Worm (Caenorhabditis elegans) whole organism, L4 larva: ENCODE measurements around the gene col-172.

Experiments
- F26F4.8 ChIP-seq: fragments of 200-800 bp; sonication (Bioruptor generic); conservative IDR thresholded peaks from 2 replicates; pipeline ENCODE4 v1.3.6; 2022; ENCODE audit warnings: missing genetic modification characterization, missing compliant biosample characterization
- F37D6.2 ChIP-seq: sonication (generic microtip); optimal IDR thresholded peaks from 2 replicates; lab custom pipeline; 2016; ENCODE audit warnings: mild to moderate bottlenecking, missing genetic modification characterization, missing compliant biosample characterization
- Y5F2A.4 ChIP-seq: fragments of 200-800 bp; sonication (Bioruptor generic); optimal IDR thresholded peaks from 2 replicates; lab custom pipeline; 2018; ENCODE audit warnings: mild to moderate bottlenecking, missing genetic modification characterization, missing compliant biosample characterization
- ZK337.2 ChIP-seq: fragments of 200-800 bp; sonication (Bioruptor generic); IDR thresholded peaks from 2 replicates; pipeline ENCODE4 v1.3.6; 2022; ENCODE audit warnings: missing genetic modification reagents, missing genetic modification characterization, missing compliant biosample characterization
- ceh-28 ChIP-seq: fragments of 150-350 bp; optimal IDR thresholded peaks from 2 replicates; lab custom pipeline; 2014; ENCODE audit warnings: missing biosample characterization, missing genetic modification reagents, missing genetic modification characterization
- daf-16 ChIP-seq, 3 experiments: sonication (generic microtip); optimal IDR thresholded peaks; 2 replicates each; lab custom pipeline; 2016 to 2017; ENCODE audit warnings: missing genetic modification characterization in 3 of 3, missing genetic modification reagents in 3 of 3, mild to moderate bottlenecking in 2 of 3, missing compliant biosample characterization in 2 of 3, missing biosample characterization in 1 of 3, moderate library complexity in 1 of 3
- daf-19 ChIP-seq: fragments of 200-800 bp; sonication (Bioruptor generic); conservative IDR thresholded peaks from 2 replicates; pipeline ENCODE4 v1.3.6; 2022; ENCODE audit warnings: missing genetic modification characterization, missing compliant biosample characterization
- daf-8 ChIP-seq: fragments of 200-800 bp; sonication (Bioruptor generic); IDR thresholded peaks from 2 replicates; pipeline ENCODE4 v1.3.6; 2022; ENCODE audit warnings: missing genetic modification characterization, missing compliant biosample characterization
- dmd-6 ChIP-seq: fragments of 200-800 bp; sonication (Bioruptor generic); IDR thresholded peaks from 2 replicates; pipeline ENCODE4 v1.3.6; 2022; ENCODE audit warnings: missing genetic modification reagents, missing genetic modification characterization, missing compliant biosample characterization
- dmd-8 ChIP-seq: fragments of 200-800 bp; sonication (Bioruptor generic); IDR thresholded peaks from 2 replicates; pipeline ENCODE4 v1.3.6; 2022; ENCODE audit warnings: missing genetic modification characterization, missing compliant biosample characterization
- dve-1 ChIP-seq: sonication (generic microtip); optimal IDR thresholded peaks from 2 replicates; lab custom pipeline; 2017; ENCODE audit warnings: antibody characterized with exemption, mild to moderate bottlenecking, missing genetic modification characterization, missing compliant biosample characterization; ENCODE audit not compliant: insufficient read depth
- fos-1 ChIP-seq: fragments of 150-350 bp; optimal IDR thresholded peaks from 2 replicates; lab custom pipeline; 2014; ENCODE audit warnings: missing biosample characterization, missing genetic modification characterization
- gei-8 ChIP-seq: fragments of 200-800 bp; sonication (Bioruptor generic); optimal IDR thresholded peaks from 2 replicates; lab custom pipeline; 2018; ENCODE audit warnings: mild to moderate bottlenecking, missing genetic modification characterization, missing compliant biosample characterization
- hlh-11 ChIP-seq: fragments of 200-800 bp; sonication (Bioruptor generic); optimal IDR thresholded peaks from 2 replicates; lab custom pipeline; 2018; ENCODE audit warnings: mild to moderate bottlenecking, missing genetic modification characterization, missing compliant biosample characterization
- jun-1 ChIP-seq: fragments of 150-350 bp; optimal IDR thresholded peaks from 2 replicates; lab custom pipeline; 2014; ENCODE audit warnings: missing biosample characterization, missing genetic modification reagents, missing genetic modification characterization
- lir-3 ChIP-seq: sonication (generic microtip); optimal IDR thresholded peaks from 2 replicates; lab custom pipeline; 2016; ENCODE audit warnings: mild to moderate bottlenecking, missing genetic modification characterization, missing compliant biosample characterization
- madf-5 ChIP-seq, 2 experiments: fragments of 200-800 bp; sonication (Bioruptor generic); IDR thresholded peaks; 2 replicates each; pipeline ENCODE4 v1.3.6; 2022; ENCODE audit warnings: missing compliant biosample characterization in 2 of 2, missing genetic modification characterization in 2 of 2
- mdt-29 ChIP-seq: fragments of 200-800 bp; sonication (Bioruptor generic); IDR thresholded peaks from 2 replicates; pipeline ENCODE4 v1.3.6; 2022; ENCODE audit warnings: missing genetic modification reagents, missing genetic modification characterization, missing compliant biosample characterization
- nhr-10 ChIP-seq: fragments of 150-350 bp; optimal IDR thresholded peaks from 2 replicates; lab custom pipeline; 2014; ENCODE audit warnings: missing biosample characterization, missing genetic modification characterization
- nhr-102 ChIP-seq: sonication (generic microtip); optimal IDR thresholded peaks from 2 replicates; lab custom pipeline; 2016; ENCODE audit warnings: mild to moderate bottlenecking, missing genetic modification characterization, moderate library complexity, missing compliant biosample characterization
- nhr-111 ChIP-seq: fragments of 200-800 bp; sonication (Bioruptor generic); optimal IDR thresholded peaks from 2 replicates; lab custom pipeline; 2018; ENCODE audit warnings: mild to moderate bottlenecking, missing genetic modification characterization, missing compliant biosample characterization
- nhr-28 ChIP-seq: fragments of 150-350 bp; optimal IDR thresholded peaks from 2 replicates; lab custom pipeline; 2014; ENCODE audit warnings: missing biosample characterization, missing genetic modification characterization
- nhr-42 ChIP-seq: fragments of 200-800 bp; sonication (Bioruptor generic); IDR thresholded peaks from 2 replicates; pipeline ENCODE4 v1.3.6; 2022; ENCODE audit warnings: missing genetic modification characterization, missing compliant biosample characterization
- nhr-48 ChIP-seq: sonication (generic microtip); optimal IDR thresholded peaks from 2 replicates; lab custom pipeline; 2016; ENCODE audit warnings: mild to moderate bottlenecking, missing genetic modification characterization, missing compliant biosample characterization
- php-3 ChIP-seq: fragments of 200-800 bp; sonication (Bioruptor generic); IDR thresholded peaks from 2 replicates; pipeline ENCODE4 v1.3.6; 2022; ENCODE audit warnings: missing genetic modification reagents, missing genetic modification characterization, missing compliant biosample characterization
- pqm-1 ChIP-seq: sonication (generic microtip); optimal IDR thresholded peaks from 2 replicates; lab custom pipeline; 2017; ENCODE audit warnings: missing biosample characterization, missing genetic modification characterization
- set-16 ChIP-seq: fragments of 200-800 bp; sonication (Bioruptor generic); IDR thresholded peaks from 2 replicates; pipeline ENCODE4 v1.3.6; 2022; ENCODE audit warnings: missing genetic modification reagents, missing genetic modification characterization, missing compliant biosample characterization
- snpc-4 ChIP-seq: fragments of 150-350 bp; optimal IDR thresholded peaks from 2 replicates; lab custom pipeline; 2014; ENCODE audit warnings: missing biosample characterization, missing genetic modification characterization
- spr-1 ChIP-seq: sonication (generic microtip); optimal IDR thresholded peaks from 2 replicates; lab custom pipeline; 2016; ENCODE audit warnings: mild to moderate bottlenecking, missing genetic modification characterization, missing compliant biosample characterization
- tag-97 ChIP-seq: fragments of 200-800 bp; sonication (Bioruptor generic); IDR thresholded peaks from 2 replicates; pipeline ENCODE4 v1.3.6; 2022; ENCODE audit warnings: missing genetic modification characterization, missing compliant biosample characterization
- unc-62 ChIP-seq, 3 experiments: fragments of 150-350 bp in 1 of 3; sonication (generic microtip); optimal IDR thresholded peaks in 2 of 3; peaks in 1 of 3; 1 replicate in 1 of 3; 2 replicates in 2 of 3; lab custom pipeline; 2014 to 2017; ENCODE audit warnings: missing biosample characterization in 3 of 3, missing genetic modification characterization in 3 of 3, missing genetic modification reagents in 3 of 3, missing genotype in 1 of 3
- vab-7 ChIP-seq: fragments of 200-800 bp; sonication (Bioruptor generic); IDR thresholded peaks from 2 replicates; pipeline ENCODE4 v1.3.6; 2022; ENCODE audit warnings: missing genetic modification reagents, missing genetic modification characterization, missing compliant biosample characterization
- zip-11 ChIP-seq: fragments of 200-800 bp; sonication (Bioruptor generic); IDR thresholded peaks from 2 replicates; pipeline ENCODE4 v1.3.6; 2022; ENCODE audit warnings: missing genetic modification characterization, missing compliant biosample characterization

The col-172 gene

ce11 chrX:6667468-6667867, 5.2 kb upstream of the col-172 start:
- TF ChIP-seq daf-16 (GFP tag; optimal IDR thresholded peaks at IDR 0.05; lab: Kevin White, UChicago) (no peak), daf-16 (tag; optimal IDR thresholded peaks at IDR 0.05; lab: Kevin White, UChicago) (peak; percentile 91), hlh-11 (tag; lab: Kevin White, UChicago) (peak; percentile 65), nhr-48 (no peak), daf-19 (GFP tag; lab: Robert Waterston, UW) (no peak), lir-3 (tag; lab: Kevin White, UChicago) (no peak), fos-1 (tag; lab: Kevin White, UChicago) (no peak), pqm-1 (tag; lab: Kevin White, UChicago) (peak; percentile 85), nhr-111 (GFP tag; lab: Kevin White, UChicago) (no peak), dve-1 (tag; lab: Kevin White, UChicago) (peak; percentile 54), nhr-28 (tag; lab: Kevin White, UChicago) (peak; percentile 75), dmd-6 (GFP tag; lab: Robert Waterston, UW) (peak; percentile 66)

ce11 chrX:6668911-6669310, 3.7 kb upstream of the col-172 start, which contains the start of gene nhr-137:
Gene nhr-137, minus strand, starts transcription at chrX:6669011.
- TF ChIP-seq nhr-42 (GFP tag; lab: Robert Waterston, UW), result no peak
- TF ChIP-seq set-16 (GFP tag; lab: Robert Waterston, UW), result peak; percentile 74
- TF ChIP-seq F26F4.8 (GFP tag; lab: Robert Waterston, UW), result 0 out of 2 replicates have a peak, but pooled peaks have one; percentile 11

- TF ChIP-seq dve-1 (tag; lab: Kevin White, UChicago) (no peak), nhr-10 (tag; lab: Kevin White, UChicago) (no peak), tag-97 (GFP tag; lab: Robert Waterston, UW) (no peak), nhr-111 (GFP tag; lab: Kevin White, UChicago) (no peak), nhr-102 (tag; lab: Kevin White, UChicago) (no peak), madf-5 (GFP tag; IDR thresholded peaks at IDR 0.05; lab: Robert Waterston, UW) (no peak)
Observed at ce11 chrX:6669366-6669765, 3.3 kb upstream of the col-172 start.

ce11 chrX:6671717-6672116, 902 bp upstream of the col-172 start:
- no peak for TF ChIP-seq ceh-28 (tag; lab: Kevin White, UChicago)
- peak in 1 of 2 experiments; percentile 92 for TF ChIP-seq unc-62 (GFP tag; optimal IDR thresholded peaks at IDR 0.05 in 1 of 2; lab: Kevin White, UChicago)
- no peak for TF ChIP-seq unc-62 (tag; optimal IDR thresholded peaks at IDR 0.05; lab: Kevin White, UChicago)
- no peak for TF ChIP-seq daf-8 (GFP tag; lab: Robert Waterston, UW)
- TF ChIP-seq dmd-8 (GFP tag; lab: Robert Waterston, UW), result no peak
- TF ChIP-seq spr-1, result no peak
- no peak for TF ChIP-seq F37D6.2

ce11 chrX:6674333-6674919, 1.8 kb downstream of the col-172 start, which contains the start of gene F38B6.4:
Gene F38B6.4, plus strand, starts transcription at chrX:6674869.
- peak; percentile 81 for TF ChIP-seq dve-1 (tag; lab: Kevin White, UChicago)
- peak; percentile 45 for TF ChIP-seq hlh-11 (tag; lab: Kevin White, UChicago)
- no peak for TF ChIP-seq zip-11
- TF ChIP-seq nhr-102 (tag; lab: Kevin White, UChicago), result no peak
- TF ChIP-seq vab-7 (GFP tag; lab: Robert Waterston, UW), result no peak
- TF ChIP-seq nhr-10 (tag; lab: Kevin White, UChicago), result no peak
- peak; percentile 58 for TF ChIP-seq dmd-6 (GFP tag; lab: Robert Waterston, UW)
- TF ChIP-seq mdt-29 (GFP tag; lab: Robert Waterston, UW), result no peak
- no peak for TF ChIP-seq Y5F2A.4 (GFP tag; lab: Kevin White, UChicago)
- TF ChIP-seq jun-1 (tag; lab: Kevin White, UChicago), result no peak
- TF ChIP-seq snpc-4, result no peak
- TF ChIP-seq php-3 (GFP tag; lab: Robert Waterston, UW), result peak; percentile 54; the same call in 1 of the 2 replicates
- TF ChIP-seq gei-8 (GFP tag; lab: Kevin White, UChicago), result no peak
- peak; percentile 75 for TF ChIP-seq nhr-28 (tag; lab: Kevin White, UChicago)
- TF ChIP-seq pqm-1 (tag; lab: Kevin White, UChicago), result peak; percentile 48
- no peak for TF ChIP-seq daf-16 (GFP tag; optimal IDR thresholded peaks at IDR 0.05; lab: Kevin White, UChicago)
- TF ChIP-seq daf-16 (tag; optimal IDR thresholded peaks at IDR 0.05; lab: Kevin White, UChicago), result peak; percentile 98
- no peak for TF ChIP-seq ZK337.2 (GFP tag; lab: Robert Waterston, UW)
